Fruit fly (Drosophila melanogaster) whole organism, wandering third instar larva: Measurements from ENCODE around the gene sdt.

Experiments
- Abd-B ChIP-seq: fragments of >200 bp; optimal IDR thresholded peaks from 2 replicates; lab custom pipeline; 2017; ENCODE audit warnings: missing biosample characterization, missing genetic modification characterization
- CG32264 ChIP-seq: fragments of 200-800 bp; sonication (Bioruptor generic); optimal IDR thresholded peaks from 2 replicates; lab custom pipeline; 2016; ENCODE audit warnings: missing biosample characterization, missing genetic modification characterization
- CG9705 ChIP-seq: fragments of 200-800 bp; sonication (Bioruptor generic); optimal IDR thresholded peaks from 2 replicates; lab custom pipeline; 2018; ENCODE audit warnings: missing biosample characterization, mild to moderate bottlenecking, missing genetic modification characterization
- CrebA ChIP-seq: fragments of 200-800 bp; sonication (Bioruptor generic); optimal IDR thresholded peaks from 2 replicates; lab custom pipeline; 2016; ENCODE audit warnings: missing biosample characterization, mild to moderate bottlenecking, missing genetic modification characterization, borderline replicate concordance
- Dfd ChIP-seq: fragments of >200 bp; optimal IDR thresholded peaks from 2 replicates; lab custom pipeline; 2017; ENCODE audit warnings: missing biosample characterization, missing genetic modification characterization
- Dif ChIP-seq: fragments of 200-275, 200-300 bp; sonication (Bioruptor generic); optimal IDR thresholded peaks from 2 replicates; lab custom pipeline; 2018; ENCODE audit warnings: missing biosample characterization, missing genetic modification characterization; ENCODE audit not compliant: partially characterized antibody
- GATAd ChIP-seq: sonication (Bioruptor generic); optimal IDR thresholded peaks from 2 replicates; lab custom pipeline; 2016; ENCODE audit warnings: missing biosample characterization, missing genetic modification characterization
- HLH106 ChIP-seq: fragments of 200-800 bp; optimal IDR thresholded peaks from 3 replicates; lab custom pipeline; 2019; ENCODE audit warnings: missing biosample characterization, mild to moderate bottlenecking, missing genetic modification characterization, moderate library complexity
- Hnf4 ChIP-seq: fragments of 200-800 bp; sonication (Bioruptor generic); optimal IDR thresholded peaks from 2 replicates; lab custom pipeline; 2016; ENCODE audit warnings: missing biosample characterization, mild to moderate bottlenecking, missing genetic modification characterization
- Hr78 ChIP-seq: fragments of >200 bp; optimal IDR thresholded peaks from 2 replicates; lab custom pipeline; 2017; ENCODE audit warnings: missing biosample characterization, missing genetic modification characterization
- Hr83 ChIP-seq: fragments of 200-300 bp; sonication (Bioruptor generic); optimal IDR thresholded peaks from 2 replicates; lab custom pipeline; 2016; ENCODE audit warnings: missing biosample characterization, mild to moderate bottlenecking, missing genetic modification characterization, moderate library complexity; ENCODE audit not compliant: poor library complexity, severe bottlenecking
- Jra ChIP-seq: sonication (Bioruptor generic); optimal IDR thresholded peaks from 2 replicates; lab custom pipeline; 2016; ENCODE audit warnings: missing biosample characterization, missing genetic modification characterization
- Mio ChIP-seq: sonication (Bioruptor generic); optimal IDR thresholded peaks from 2 replicates; lab custom pipeline; 2016; ENCODE audit warnings: missing biosample characterization, missing genetic modification characterization
- Myc ChIP-seq: fragments of >200 bp; optimal IDR thresholded peaks from 2 replicates; lab custom pipeline; 2017
- N ChIP-seq: fragments of >200 bp; optimal IDR thresholded peaks from 2 replicates; lab custom pipeline; 2018; ENCODE audit warnings: missing biosample characterization, missing external identifiers, missing genetic modification characterization
- OdsH ChIP-seq: fragments of 200-800 bp; sonication (Bioruptor generic); optimal IDR thresholded peaks from 2 replicates; lab custom pipeline; 2016; ENCODE audit warnings: missing biosample characterization, mild to moderate bottlenecking, missing genetic modification characterization
- Rel ChIP-seq, 2 experiments: fragments of 200-800 bp; sonication (Bioruptor generic) in 1 of 2; optimal IDR thresholded peaks; 2 replicates in 1 of 2; 3 replicates in 1 of 2; lab custom pipeline; 2016 to 2019; ENCODE audit warnings: mild to moderate bottlenecking in 2 of 2, missing biosample characterization in 2 of 2, missing genetic modification characterization in 2 of 2, moderate library complexity in 1 of 2
- Sp1 ChIP-seq: fragments of 200-800 bp; sonication (Bioruptor generic); optimal IDR thresholded peaks from 3 replicates; lab custom pipeline; 2019; ENCODE audit warnings: missing biosample characterization, mild to moderate bottlenecking, missing genetic modification characterization, moderate library complexity
- Vsx2 ChIP-seq: fragments of 200-300, 225-300 bp; sonication (Bioruptor generic); optimal IDR thresholded peaks from 2 replicates; lab custom pipeline; 2018; ENCODE audit warnings: missing biosample characterization, missing genetic modification characterization; ENCODE audit not compliant: partially characterized antibody
- br ChIP-seq: fragments of 200-800 bp; sonication (Bioruptor generic); optimal IDR thresholded peaks from 2 replicates; lab custom pipeline; 2016; ENCODE audit warnings: missing biosample characterization, missing genetic modification characterization
- brk ChIP-seq: fragments of 200-800 bp; sonication (Bioruptor generic); optimal IDR thresholded peaks from 2 replicates; lab custom pipeline; 2016; ENCODE audit warnings: missing biosample characterization, mild to moderate bottlenecking, missing genetic modification characterization
- dl ChIP-seq, 2 experiments: fragments of 175-275, 200-275 bp in 1 of 2; fragments of 200-275 bp in 1 of 2; sonication (Bioruptor generic); optimal IDR thresholded peaks; lab custom pipeline; 2018; ENCODE audit warnings: mild to moderate bottlenecking in 2 of 2, missing biosample characterization in 2 of 2, missing genetic modification characterization in 2 of 2, moderate library complexity in 2 of 2; ENCODE audit not compliant: partially characterized antibody in 2 of 2, insufficient read depth in 1 of 2
- dmrt93B ChIP-seq: fragments of 200-800 bp; sonication (Bioruptor generic); optimal IDR thresholded peaks from 2 replicates; lab custom pipeline; 2018; ENCODE audit warnings: missing biosample characterization, mild to moderate bottlenecking, missing genetic modification characterization
- dsf ChIP-seq: sonication (Bioruptor generic); optimal IDR thresholded peaks from 2 replicates; lab custom pipeline; 2016; ENCODE audit warnings: missing biosample characterization, missing genetic modification characterization, borderline replicate concordance
- ey ChIP-seq: fragments of 200-800 bp; sonication (Bioruptor generic); optimal IDR thresholded peaks from 2 replicates; lab custom pipeline; 2016; ENCODE audit warnings: missing biosample characterization, missing genetic modification characterization
- fru ChIP-seq: fragments of 200-800 bp; sonication (Bioruptor generic); optimal IDR thresholded peaks from 3 replicates; lab custom pipeline; 2016; ENCODE audit warnings: missing biosample characterization, mild to moderate bottlenecking, missing genetic modification characterization
- h ChIP-seq: fragments of 200-800 bp; sonication (Bioruptor generic); optimal IDR thresholded peaks from 3 replicates; lab custom pipeline; 2016; ENCODE audit warnings: missing biosample characterization, mild to moderate bottlenecking, missing genetic modification characterization
- jim ChIP-seq: fragments of 175-275, 200-325 bp; sonication (Bioruptor generic); optimal IDR thresholded peaks from 2 replicates; lab custom pipeline; 2016; ENCODE audit warnings: missing biosample characterization, mild to moderate bottlenecking, missing genetic modification characterization
- lola ChIP-seq: fragments of >200 bp; optimal IDR thresholded peaks from 2 replicates; lab custom pipeline; 2017; ENCODE audit warnings: missing biosample characterization, missing genetic modification characterization
- pan ChIP-seq: fragments of >200 bp; optimal IDR thresholded peaks from 2 replicates; lab custom pipeline; 2017
- psq ChIP-seq: fragments of 200-800 bp; sonication (Bioruptor generic); optimal IDR thresholded peaks from 3 replicates; lab custom pipeline; 2017; ENCODE audit warnings: missing biosample characterization, mild to moderate bottlenecking, missing genetic modification characterization, moderate library complexity
- rgr ChIP-seq: fragments of 200-800 bp; sonication (Bioruptor generic); optimal IDR thresholded peaks from 3 replicates; lab custom pipeline; 2016; ENCODE audit warnings: missing biosample characterization, mild to moderate bottlenecking, missing genetic modification characterization
- sage ChIP-seq: fragments of 200-800 bp; sonication (Bioruptor generic); optimal IDR thresholded peaks from 2 replicates; lab custom pipeline; 2016; ENCODE audit warnings: missing biosample characterization, mild to moderate bottlenecking, missing genetic modification characterization
- sv ChIP-seq: fragments of 200-800 bp; sonication (Bioruptor generic); optimal IDR thresholded peaks from 3 replicates; lab custom pipeline; 2016; ENCODE audit warnings: missing biosample characterization, missing genetic modification characterization
- tai ChIP-seq: sonication (Bioruptor generic); optimal IDR thresholded peaks from 2 replicates; lab custom pipeline; 2016; ENCODE audit warnings: missing biosample characterization, missing genetic modification characterization
- usp ChIP-seq: fragments of >200 bp; optimal IDR thresholded peaks from 2 replicates; lab custom pipeline; 2017; ENCODE audit warnings: missing biosample characterization, missing genetic modification characterization
- woc ChIP-seq: sonication (Bioruptor generic); optimal IDR thresholded peaks from 2 replicates; lab custom pipeline; 2016; ENCODE audit warnings: missing biosample characterization, mild to moderate bottlenecking, missing genetic modification characterization

The sdt gene

dm6 chrX:8178165-8178955, at the start of gene sdt:
Gene sdt, plus strand, starts transcription at chrX:8178549.
- TF ChIP-seq tai (no peak), Hr83 (GFP tag; lab: Kevin White, UChicago) (no peak), Rel (GFP tag; optimal IDR thresholded peaks at IDR 0.05; lab: Kevin White, UChicago) (no peak), Rel (tag; optimal IDR thresholded peaks at IDR 0.05; lab: Kevin White, UChicago) (no peak), Sp1 (GFP tag; lab: Kevin White, UChicago) (no peak), pan (lab: Kevin White, UChicago) (no peak), usp (GFP tag; lab: Kevin White, UChicago) (no peak), dl (GFP tag; optimal IDR thresholded peaks at IDR 0.05; lab: Kevin White, UChicago; ENCODE audit: insufficient read depth in 1 of 2, partially characterized antibody in 2 of 2) (no peak), dsf (no peak), Myc (lab: Kevin White, UChicago) (no peak), Dif (no peak), Vsx2 (GFP tag; lab: Kevin White, UChicago) (no peak), woc (no peak), N (GFP tag; lab: Kevin White, UChicago) (no peak), Abd-B (GFP tag; lab: Kevin White, UChicago) (no peak), HLH106 (tag; lab: Kevin White, UChicago) (no peak)

dm6 chrX:8129204-8129997, 48.9 kb upstream of the sdt start, which contains the start of gene CG2116:
Gene CG2116, plus strand, starts transcription at chrX:8129812.
- TF ChIP-seq woc (no peak), Sp1 (GFP tag; lab: Kevin White, UChicago) (peak; percentile 13), Jra (GFP tag; lab: Kevin White, UChicago) (no peak), Dif (no peak), h (GFP tag; lab: Kevin White, UChicago) (peak; percentile 3), Vsx2 (GFP tag; lab: Kevin White, UChicago) (no peak), N (GFP tag; lab: Kevin White, UChicago) (no peak), brk (GFP tag; lab: Kevin White, UChicago) (no peak), Hr78 (GFP tag; lab: Kevin White, UChicago) (no peak), fru (GFP tag; lab: Kevin White, UChicago) (no peak), usp (GFP tag; lab: Kevin White, UChicago) (no peak), psq (GFP tag; lab: Kevin White, UChicago) (no peak), CG9705 (no peak), HLH106 (tag; lab: Kevin White, UChicago) (peak; percentile 1), Mio (GFP tag; lab: Kevin White, UChicago) (no peak), tai (no peak), dsf (no peak), jim (GFP tag; lab: Kevin White, UChicago) (no peak), GATAd (GFP tag; lab: Kevin White, UChicago) (no peak), CrebA (GFP tag; lab: Kevin White, UChicago) (no peak), Hnf4 (GFP tag; lab: Kevin White, UChicago) (no peak), dl (GFP tag; optimal IDR thresholded peaks at IDR 0.05; lab: Kevin White, UChicago; ENCODE audit: insufficient read depth in 1 of 2, partially characterized antibody in 2 of 2) (no peak), ey (no peak), OdsH (GFP tag; lab: Kevin White, UChicago) (no peak), Myc (lab: Kevin White, UChicago) (peak; percentile 1), lola (no peak)

- no peak for TF ChIP-seq Dif
- no peak for TF ChIP-seq pan (lab: Kevin White, UChicago)
- TF ChIP-seq fru (GFP tag; lab: Kevin White, UChicago) = peak; percentile 65
- no peak for TF ChIP-seq dl (GFP tag; optimal IDR thresholded peaks at IDR 0.05; lab: Kevin White, UChicago; ENCODE audit: insufficient read depth in 1 of 2, partially characterized antibody in 2 of 2)
- TF ChIP-seq Abd-B (GFP tag; lab: Kevin White, UChicago) = no peak
- TF ChIP-seq ey = peak; percentile 46
- peak; percentile 54 for TF ChIP-seq Sp1 (GFP tag; lab: Kevin White, UChicago)
- no peak for TF ChIP-seq CG32264 (GFP tag; lab: Kevin White, UChicago)
- TF ChIP-seq sv = no peak
- no peak for TF ChIP-seq Dfd (GFP tag; lab: Kevin White, UChicago)
- peak; percentile 35 for TF ChIP-seq GATAd (GFP tag; lab: Kevin White, UChicago)
- TF ChIP-seq br = peak; percentile 60
- no peak for TF ChIP-seq Rel (GFP tag; optimal IDR thresholded peaks at IDR 0.05; lab: Kevin White, UChicago)
- no peak for TF ChIP-seq Rel (tag; optimal IDR thresholded peaks at IDR 0.05; lab: Kevin White, UChicago)
- no peak for TF ChIP-seq woc
- no peak for TF ChIP-seq N (GFP tag; lab: Kevin White, UChicago)
- no peak for TF ChIP-seq CG9705
- no peak for TF ChIP-seq Hr78 (GFP tag; lab: Kevin White, UChicago)
- TF ChIP-seq OdsH (GFP tag; lab: Kevin White, UChicago) = peak; percentile 75
- peak; percentile 79 for TF ChIP-seq h (GFP tag; lab: Kevin White, UChicago)
- no peak for TF ChIP-seq lola
- TF ChIP-seq Vsx2 (GFP tag; lab: Kevin White, UChicago) = no peak
- TF ChIP-seq rgr (GFP tag; lab: Kevin White, UChicago) = peak; percentile 77
- peak; percentile 32 for TF ChIP-seq sage (GFP tag; lab: Kevin White, UChicago)
- TF ChIP-seq dmrt93B (GFP tag; lab: Kevin White, UChicago) = no peak
- TF ChIP-seq Hr83 (GFP tag; lab: Kevin White, UChicago) = no peak
- TF ChIP-seq usp (GFP tag; lab: Kevin White, UChicago) = no peak
Measured at dm6 chrX:8131693-8132313, 46.5 kb upstream of the sdt start, which contains the start of gene CG10958. Gene CG10958, plus strand, starts transcription at chrX:8132285.
